Fruit fly (Drosophila melanogaster) whole organism, pupa: ENCODE measurements around the gene pbl.

Experiments
- CG10348 ChIP-seq: fragments of 200-800 bp; sonication (Bioruptor generic); IDR thresholded peaks from 2 replicates; pipeline ENCODE4 v1.3.6; 2022; ENCODE audit warnings: missing biosample characterization, missing genetic modification characterization
- CG12605 ChIP-seq: fragments of 200-800 bp; sonication (Bioruptor generic); IDR thresholded peaks from 2 replicates; pipeline ENCODE4 v1.3.6; 2022; ENCODE audit warnings: missing biosample characterization, missing genetic modification characterization
- CG13204 ChIP-seq: fragments of 200-800 bp; sonication (Bioruptor generic); optimal IDR thresholded peaks from 2 replicates; lab custom pipeline; 2018; ENCODE audit warnings: missing biosample characterization, mild to moderate bottlenecking, missing genetic modification characterization, moderate library complexity
- CG14655 ChIP-seq: fragments of 200-800 bp; sonication (Bioruptor generic); optimal IDR thresholded peaks from 3 replicates; lab custom pipeline; 2017; ENCODE audit warnings: mild to moderate bottlenecking, missing biosample characterization, missing genetic modification reagents, missing genetic modification characterization
- CG15710 ChIP-seq: fragments of 200-800 bp; sonication (Bioruptor generic); optimal IDR thresholded peaks from 2 replicates; lab custom pipeline; 2018; ENCODE audit warnings: missing biosample characterization, mild to moderate bottlenecking, missing genetic modification characterization, moderate library complexity
- CG17806 ChIP-seq: fragments of 200-800 bp; sonication (Bioruptor generic); optimal IDR thresholded peaks from 2 replicates; lab custom pipeline; 2018; ENCODE audit warnings: missing biosample characterization, mild to moderate bottlenecking, missing genetic modification characterization, moderate library complexity
- CG32121 ChIP-seq: fragments of 200-800 bp; sonication (Bioruptor generic); IDR thresholded peaks from 2 replicates; pipeline ENCODE4 v1.3.6; 2022; ENCODE audit warnings: missing biosample characterization, missing genetic modification characterization
- CG34367 ChIP-seq: fragments of 200-800 bp; sonication (Bioruptor generic); optimal IDR thresholded peaks from 2 replicates; lab custom pipeline; 2018; ENCODE audit warnings: missing biosample characterization, mild to moderate bottlenecking, missing genetic modification characterization
- CG4496 ChIP-seq: fragments of 200-800 bp; sonication (Bioruptor generic); IDR thresholded peaks from 3 replicates; pipeline ENCODE4 v1.3.6; 2022; ENCODE audit warnings: missing biosample characterization, missing genetic modification characterization
- CG8159 ChIP-seq: fragments of 200-800 bp; sonication (Bioruptor generic); optimal IDR thresholded peaks from 3 replicates; lab custom pipeline; 2018; ENCODE audit warnings: missing biosample characterization, mild to moderate bottlenecking, missing genetic modification characterization, moderate library complexity
- CG8301 ChIP-seq: fragments of 200-800 bp; sonication (Bioruptor generic); optimal IDR thresholded peaks from 2 replicates; lab custom pipeline; 2018; ENCODE audit warnings: missing biosample characterization, mild to moderate bottlenecking, missing genetic modification characterization
- CG9948 ChIP-seq: fragments of 200-800 bp; sonication (Bioruptor generic); optimal IDR thresholded peaks from 2 replicates; lab custom pipeline; 2018; ENCODE audit warnings: missing biosample characterization, mild to moderate bottlenecking, missing genetic modification characterization, moderate library complexity
- D1 ChIP-seq: fragments of 200-800 bp; sonication (Bioruptor generic); optimal IDR thresholded peaks from 2 replicates; lab custom pipeline; 2018; ENCODE audit warnings: missing biosample characterization, mild to moderate bottlenecking, missing genetic modification characterization, moderate library complexity
- EcR ChIP-seq: fragments of 200-800 bp; sonication (Bioruptor generic); optimal IDR thresholded peaks from 3 replicates; lab custom pipeline; 2019; ENCODE audit warnings: missing biosample characterization, missing genetic modification characterization, mild to moderate bottlenecking, moderate library complexity, missing genetic modification reagents
- Ets98B ChIP-seq: fragments of 200-800 bp; sonication (Bioruptor generic); IDR thresholded peaks from 2 replicates; pipeline ENCODE4 v1.3.6; 2022; ENCODE audit warnings: missing biosample characterization, missing genetic modification characterization
- Pif1A ChIP-seq: fragments of 200-800 bp; sonication (Bioruptor generic); optimal IDR thresholded peaks from 3 replicates; lab custom pipeline; 2016; ENCODE audit warnings: missing biosample characterization, missing genetic modification characterization
- Pif1B ChIP-seq: fragments of 200-800 bp; sonication (Bioruptor generic); optimal IDR thresholded peaks from 3 replicates; lab custom pipeline; 2016; ENCODE audit warnings: missing biosample characterization, missing genetic modification characterization
- Snoo ChIP-seq: fragments of 200-800 bp; sonication (Bioruptor generic); optimal IDR thresholded peaks from 3 replicates; lab custom pipeline; 2017; ENCODE audit warnings: missing biosample characterization, mild to moderate bottlenecking, missing genetic modification characterization, inconsistent platforms
- fd96Ca ChIP-seq: fragments of 200-800 bp; sonication (Bioruptor generic); IDR thresholded peaks from 3 replicates; pipeline ENCODE4 v1.3.6; 2022; ENCODE audit warnings: missing biosample characterization, missing genetic modification characterization
- gl ChIP-seq: fragments of 200-800 bp; sonication (Bioruptor generic); optimal IDR thresholded peaks from 2 replicates; lab custom pipeline; 2018; ENCODE audit warnings: missing biosample characterization, mild to moderate bottlenecking, missing genetic modification characterization
- rn ChIP-seq: fragments of 200-800 bp; sonication (Bioruptor generic); IDR thresholded peaks from 2 replicates; pipeline ENCODE4 v1.3.6; 2022; ENCODE audit warnings: missing biosample characterization, missing genetic modification characterization

The pbl gene

dm6 chr3L:7867036-7867787 lies 44.5 kb downstream of the pbl start, which contains the start of gene Pdp1:
TSS of gene Pdp1 (minus strand) at chr3L:7867369.
- TF ChIP-seq Ets98B (GFP tag; lab: Robert Waterston, UW) (peak; percentile 59; the same call in 1 of the 2 replicates), gl (tag; lab: Kevin White, UChicago) (peak; percentile 22), CG4496 (peak; percentile 53; the same call in 2 of the 3 replicates), CG8159 (tag; lab: Kevin White, UChicago) (peak; percentile 24), CG34367 (tag; lab: Kevin White, UChicago) (no peak), Pif1A (GFP tag; lab: Kevin White, UChicago) (peak; percentile 38), CG15710 (tag; lab: Kevin White, UChicago) (peak; percentile 5), CG17806 (tag; lab: Kevin White, UChicago) (peak; percentile 16), CG14655 (GFP tag; lab: Kevin White, UChicago) (peak; percentile 48), Snoo (no peak), CG12605 (peak; percentile 63; the same call in 1 of the 2 replicates), fd96Ca (GFP tag; lab: Robert Waterston, UW) (0 out of 3 replicates have a peak, but pooled peaks have one; percentile 45), EcR (GFP tag; lab: Kevin White, UChicago) (peak; percentile 65), CG13204 (no peak), CG10348 (GFP tag; lab: Robert Waterston, UW) (no peak), rn (GFP tag; lab: Robert Waterston, UW) (0 out of 2 replicates have a peak, but pooled peaks have one; percentile 30), CG32121 (GFP tag; lab: Robert Waterston, UW) (peak; percentile 36; the same call in 1 of the 2 replicates)

DNA sequence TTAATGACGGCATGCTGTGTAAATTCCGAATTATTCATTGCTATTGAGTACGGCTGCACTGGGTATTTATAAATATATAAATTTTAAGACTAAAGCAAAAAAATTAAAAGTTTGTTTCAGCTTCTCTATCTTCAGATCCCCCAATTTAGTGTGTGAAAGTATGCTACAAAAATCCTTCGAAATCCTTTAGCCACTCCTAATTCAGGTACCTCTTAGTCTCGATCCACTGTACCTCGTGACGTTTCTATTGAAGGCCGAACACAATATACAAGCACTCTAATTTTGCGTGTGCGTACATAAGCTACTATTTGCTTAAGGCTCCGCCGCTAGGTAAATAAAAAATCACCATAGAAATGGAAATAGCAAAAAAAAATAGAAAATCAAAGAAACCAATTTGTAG lies 45.2 kb downstream of the pbl start:
- TF ChIP-seq Pif1A (GFP tag; lab: Kevin White, UChicago) (no peak), rn (GFP tag; lab: Robert Waterston, UW) (no peak), CG32121 (GFP tag; lab: Robert Waterston, UW) (peak; percentile 44; the same call in 1 of the 2 replicates), fd96Ca (GFP tag; lab: Robert Waterston, UW) (no peak), CG10348 (GFP tag; lab: Robert Waterston, UW) (no peak), CG8301 (tag; lab: Kevin White, UChicago) (no peak)

DNA sequence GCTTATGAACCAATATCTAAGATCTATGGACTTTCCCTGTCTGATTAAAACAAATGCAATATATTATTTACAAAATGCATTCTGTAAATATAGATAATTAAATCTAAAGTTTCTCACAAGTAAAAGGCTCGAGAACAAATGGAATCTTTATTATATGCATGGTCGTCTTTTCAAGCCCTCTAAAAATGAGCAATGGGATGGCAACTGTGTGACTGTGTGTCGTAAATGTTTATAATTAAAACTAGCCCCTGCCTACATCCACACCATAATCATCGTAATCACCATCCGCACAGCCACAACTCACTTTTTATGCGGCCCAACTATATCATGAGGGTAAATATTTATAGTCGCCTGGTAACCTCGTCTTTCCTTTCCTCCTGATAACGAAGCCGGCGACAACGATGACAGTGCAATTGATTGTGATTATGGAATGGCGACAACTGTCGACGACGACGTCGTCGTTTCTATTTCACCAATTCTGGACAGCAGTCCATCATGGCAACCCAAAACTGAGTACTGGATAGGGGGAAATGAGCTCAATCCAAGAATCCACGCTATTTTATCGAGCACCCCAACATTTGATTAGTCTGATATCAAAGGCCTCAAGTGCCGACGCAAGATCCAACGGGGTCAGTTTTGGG lies 45.9 kb downstream of the pbl start:
- TF ChIP-seq CG15710 (tag; lab: Kevin White, UChicago) (no peak), CG12605 (no peak), CG8159 (tag; lab: Kevin White, UChicago) (no peak), fd96Ca (GFP tag; lab: Robert Waterston, UW) (no peak), rn (GFP tag; lab: Robert Waterston, UW) (no peak), CG13204 (no peak), CG9948 (tag; lab: Kevin White, UChicago) (no peak), CG34367 (tag; lab: Kevin White, UChicago) (no peak), gl (tag; lab: Kevin White, UChicago) (no peak), CG14655 (GFP tag; lab: Kevin White, UChicago) (no peak), CG4496 (no peak), CG17806 (tag; lab: Kevin White, UChicago) (no peak), Ets98B (GFP tag; lab: Robert Waterston, UW) (no peak), EcR (GFP tag; lab: Kevin White, UChicago) (no peak), Pif1A (GFP tag; lab: Kevin White, UChicago) (no peak)

dm6 chr3L:7865094-7865746 lies 46.5 kb downstream of the pbl start:
- TF ChIP-seq Ets98B (GFP tag; lab: Robert Waterston, UW) (peak; percentile 45), CG12605 (no peak)

DNA sequence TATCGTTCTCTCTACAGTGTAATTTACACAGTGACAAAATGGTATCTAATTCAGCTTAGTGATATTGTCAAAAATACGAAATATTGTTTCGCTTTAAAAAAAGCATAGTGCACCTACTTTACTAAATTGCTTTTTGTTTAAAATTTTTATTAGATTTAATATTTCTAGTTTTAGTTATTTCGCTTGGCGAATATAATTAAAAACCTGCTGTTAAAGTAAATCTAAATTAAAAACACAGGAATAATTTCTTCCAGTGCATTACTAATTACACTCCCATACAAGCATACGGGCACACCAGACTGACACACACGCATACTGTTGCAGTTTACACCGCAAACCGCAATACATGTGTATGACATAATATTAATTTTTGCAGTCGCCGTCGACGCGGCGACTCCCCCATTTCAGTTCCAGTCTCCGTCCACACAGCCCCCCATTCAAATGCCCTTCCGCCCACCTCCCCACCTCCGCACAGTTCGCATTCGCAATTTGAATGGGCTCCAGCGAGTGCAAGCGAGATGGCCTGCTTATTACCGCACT lies 47.9 kb downstream of the pbl start:
- TF ChIP-seq CG8301 (tag; lab: Kevin White, UChicago), result peak; percentile 68
- peak; percentile 72; the same call in 1 of the 2 replicates for TF ChIP-seq Ets98B (GFP tag; lab: Robert Waterston, UW)
- peak; percentile 55 for TF ChIP-seq CG34367 (tag; lab: Kevin White, UChicago)
- TF ChIP-seq CG9948 (tag; lab: Kevin White, UChicago), result peak; percentile 63
- TF ChIP-seq CG8159 (tag; lab: Kevin White, UChicago), result peak; percentile 85
- no peak for TF ChIP-seq D1 (tag; lab: Kevin White, UChicago)
- peak; percentile 79 for TF ChIP-seq CG4496
- TF ChIP-seq CG14655 (GFP tag; lab: Kevin White, UChicago), result peak; percentile 68
- peak; percentile 78 for TF ChIP-seq CG10348 (GFP tag; lab: Robert Waterston, UW)
- peak; percentile 23 for TF ChIP-seq CG13204
- TF ChIP-seq Pif1A (GFP tag; lab: Kevin White, UChicago), result peak; percentile 33
- TF ChIP-seq fd96Ca (GFP tag; lab: Robert Waterston, UW), result peak; percentile 32; the same call in 1 of the 3 replicates
- TF ChIP-seq CG12605, result peak; percentile 82
- no peak for TF ChIP-seq EcR (GFP tag; lab: Kevin White, UChicago)
- peak; percentile 68 for TF ChIP-seq CG15710 (tag; lab: Kevin White, UChicago)
- TF ChIP-seq CG17806 (tag; lab: Kevin White, UChicago), result peak; percentile 66
- TF ChIP-seq Snoo, result peak; percentile 59
- TF ChIP-seq rn (GFP tag; lab: Robert Waterston, UW), result peak; percentile 71; the same call in 1 of the 2 replicates
- TF ChIP-seq CG32121 (GFP tag; lab: Robert Waterston, UW), result peak; percentile 87
- no peak for TF ChIP-seq Pif1B
- no peak for TF ChIP-seq gl (tag; lab: Kevin White, UChicago)
